Worm (Caenorhabditis elegans) whole organism, L1 larva: Measurements from ENCODE around the gene acl-6.

Experiments used
- C34B4.2 ChIP-seq: sonication (generic microtip); optimal IDR thresholded peaks from 2 replicates; lab custom pipeline; 2017; ENCODE audit warnings: mild to moderate bottlenecking, missing genetic modification characterization, missing compliant biosample characterization
- Y116A8C.19 ChIP-seq: sonication (generic microtip); optimal IDR thresholded peaks from 2 replicates; lab custom pipeline; 2016; ENCODE audit warnings: missing compliant biosample characterization, missing genetic modification characterization, borderline replicate concordance
- aha-1 ChIP-seq: fragments of 150-350 bp; optimal IDR thresholded peaks from 2 replicates; lab custom pipeline; 2014; ENCODE audit warnings: missing biosample characterization, missing genetic modification characterization
- alr-1 ChIP-seq: fragments of 200-800 bp; sonication (Bioruptor generic); optimal IDR thresholded peaks from 2 replicates; lab custom pipeline; 2018; ENCODE audit warnings: borderline replicate concordance, mild to moderate bottlenecking, missing genetic modification characterization, missing compliant biosample characterization
- aly-2 ChIP-seq: fragments of 150-350 bp; optimal IDR thresholded peaks from 2 replicates; lab custom pipeline; 2014; ENCODE audit warnings: missing biosample characterization, missing genetic modification characterization
- ama-1 ChIP-seq: fragments of 150-350 bp; optimal IDR thresholded peaks from 2 replicates; lab custom pipeline; 2014
- blmp-1 ChIP-seq: fragments of 150-350 bp; optimal IDR thresholded peaks from 2 replicates; lab custom pipeline; 2014; ENCODE audit warnings: missing biosample characterization, missing genetic modification characterization
- ceh-90 ChIP-seq: sonication (generic microtip); optimal IDR thresholded peaks from 2 replicates; lab custom pipeline; 2016; ENCODE audit warnings: missing genetic modification characterization, missing compliant biosample characterization
- dsc-1 ChIP-seq: sonication (generic microtip); optimal IDR thresholded peaks from 2 replicates; lab custom pipeline; 2016; ENCODE audit warnings: mild to moderate bottlenecking, missing genetic modification characterization, missing compliant biosample characterization
- efl-1 ChIP-seq, 4 experiments: fragments of 150-350 bp; optimal IDR thresholded peaks in 3 of 4; peaks in 1 of 4; 1 replicate in 1 of 4; 2 replicates in 3 of 4; lab custom pipeline; 2014; ENCODE audit warnings: missing biosample characterization in 2 of 4, missing genetic modification characterization in 2 of 4, missing genetic modification reagents in 2 of 4
- egl-13 ChIP-seq: sonication (generic microtip); optimal IDR thresholded peaks from 2 replicates; lab custom pipeline; 2016; ENCODE audit warnings: missing genotype, missing genetic modification reagents, missing genetic modification characterization, missing compliant biosample characterization
- elt-2 ChIP-seq: sonication (generic microtip); optimal IDR thresholded peaks from 2 replicates; lab custom pipeline; 2016; ENCODE audit warnings: missing genetic modification characterization, mild to moderate bottlenecking, inconsistent platforms, missing compliant biosample characterization, missing genetic modification reagents
- elt-3 ChIP-seq, 6 experiments: fragments of 150-350 bp in 1 of 6; sonication (generic microtip); optimal IDR thresholded peaks; 2 replicates each; lab custom pipeline; 2017 to 2018; ENCODE audit warnings: missing biosample characterization in 6 of 6, missing genetic modification characterization in 6 of 6, inconsistent platforms in 1 of 6
- ets-5 ChIP-seq: fragments of 200-800 bp; sonication (Bioruptor generic); IDR thresholded peaks from 2 replicates; pipeline ENCODE4 v1.3.6; 2022; ENCODE audit warnings: missing genetic modification characterization, missing compliant biosample characterization
- fkh-4 ChIP-seq: sonication (generic microtip); optimal IDR thresholded peaks from 2 replicates; lab custom pipeline; 2016; ENCODE audit warnings: missing compliant biosample characterization, missing genetic modification characterization, borderline replicate concordance
- hlh-4 ChIP-seq: sonication (generic microtip); optimal IDR thresholded peaks from 2 replicates; lab custom pipeline; 2016; ENCODE audit warnings: mild to moderate bottlenecking, missing genetic modification characterization, missing compliant biosample characterization
- hpl-2 ChIP-seq: fragments of 150-350 bp; optimal IDR thresholded peaks from 2 replicates; lab custom pipeline; 2014; ENCODE audit warnings: missing biosample characterization, missing genetic modification reagents, missing genetic modification characterization
- lin-14 ChIP-seq: fragments of 200-800 bp; sonication (Bioruptor generic); optimal IDR thresholded peaks from 2 replicates; lab custom pipeline; 2018; ENCODE audit warnings: mild to moderate bottlenecking, missing genetic modification characterization, moderate library complexity, missing compliant biosample characterization
- lin-35 ChIP-seq, 2 experiments: fragments of 150-350 bp; optimal IDR thresholded peaks; 2 replicates each; lab custom pipeline; 2014; ENCODE audit warnings: missing biosample characterization in 2 of 2, missing genetic modification characterization in 2 of 2, missing genetic modification reagents in 2 of 2
- lsy-2 ChIP-seq, 2 experiments: fragments of 150-350 bp; optimal IDR thresholded peaks; 2 replicates each; lab custom pipeline; 2014; ENCODE audit warnings: missing biosample characterization in 2 of 2, missing genetic modification characterization in 2 of 2
- mdl-1 ChIP-seq, 2 experiments: fragments of 150-350 bp; optimal IDR thresholded peaks; 2 replicates each; lab custom pipeline; 2014 to 2017; ENCODE audit warnings: missing biosample characterization in 2 of 2, missing genetic modification characterization in 2 of 2, inconsistent platforms in 1 of 2
- nhr-12 ChIP-seq: sonication (generic microtip); optimal IDR thresholded peaks from 2 replicates; lab custom pipeline; 2017; ENCODE audit warnings: missing biosample characterization, missing genetic modification characterization
- nhr-19 ChIP-seq: fragments of 200-800 bp; sonication (Bioruptor generic); conservative IDR thresholded peaks from 2 replicates; pipeline ENCODE4 v1.3.6; 2022; ENCODE audit warnings: missing genetic modification characterization, missing compliant biosample characterization
- nhr-20 ChIP-seq: sonication (generic microtip); optimal IDR thresholded peaks from 2 replicates; lab custom pipeline; 2016; ENCODE audit warnings: mild to moderate bottlenecking, missing genetic modification characterization, missing compliant biosample characterization
- nhr-28 ChIP-seq: fragments of 150-350 bp; optimal IDR thresholded peaks from 2 replicates; lab custom pipeline; 2014; ENCODE audit warnings: missing biosample characterization, missing genetic modification characterization
- nhr-47 ChIP-seq: sonication (generic microtip); optimal IDR thresholded peaks from 2 replicates; lab custom pipeline; 2016; ENCODE audit warnings: mild to moderate bottlenecking, missing genetic modification characterization, moderate library complexity, missing compliant biosample characterization
- nhr-71 ChIP-seq: sonication (generic microtip); optimal IDR thresholded peaks from 2 replicates; lab custom pipeline; 2016; ENCODE audit warnings: mild to moderate bottlenecking, missing genetic modification characterization, moderate library complexity, missing compliant biosample characterization
- nhr-76 ChIP-seq: sonication (generic microtip); optimal IDR thresholded peaks from 2 replicates; lab custom pipeline; 2017; ENCODE audit warnings: missing biosample characterization, missing genetic modification characterization
- nhr-85 ChIP-seq: sonication (generic microtip); peaks from one replicate; lab custom pipeline; 2016; ENCODE audit warnings: missing genetic modification characterization, inconsistent platforms, missing compliant biosample characterization
- nhr-90 ChIP-seq: sonication (generic microtip); optimal IDR thresholded peaks from 2 replicates; lab custom pipeline; 2016; ENCODE audit warnings: mild to moderate bottlenecking, missing genetic modification characterization, missing compliant biosample characterization; ENCODE audit not compliant: poor library complexity
- pqm-1 ChIP-seq: sonication (generic microtip); optimal IDR thresholded peaks from 3 replicates; lab custom pipeline; 2017; ENCODE audit warnings: missing biosample characterization, missing genetic modification characterization
- sup-37 ChIP-seq: fragments of 200-800 bp; sonication (Bioruptor generic); optimal IDR thresholded peaks from 2 replicates; lab custom pipeline; 2018; ENCODE audit warnings: mild to moderate bottlenecking, missing genetic modification characterization, missing compliant biosample characterization
- tbx-2 ChIP-seq: sonication (generic microtip); optimal IDR thresholded peaks from 2 replicates; lab custom pipeline; 2016; ENCODE audit warnings: missing genetic modification characterization, missing compliant biosample characterization
- tlp-1 ChIP-seq: fragments of 150-350 bp; optimal IDR thresholded peaks from 2 replicates; lab custom pipeline; 2014; ENCODE audit warnings: missing biosample characterization, missing genetic modification characterization
- unc-130 ChIP-seq: fragments of 150-350 bp; optimal IDR thresholded peaks from 2 replicates; lab custom pipeline; 2017; ENCODE audit warnings: missing biosample characterization, missing genetic modification characterization, inconsistent platforms
- unc-98 ChIP-seq: fragments of 200-800 bp; sonication (Bioruptor generic); IDR thresholded peaks from 2 replicates; pipeline ENCODE4 v1.3.6; 2022; ENCODE audit warnings: missing genetic modification characterization, missing compliant biosample characterization
- xbp-1 ChIP-seq: sonication (generic microtip); optimal IDR thresholded peaks from 2 replicates; lab custom pipeline; 2016; ENCODE audit warnings: missing genetic modification characterization, missing compliant biosample characterization
- zip-4 ChIP-seq: fragments of 200-800 bp; sonication (Bioruptor generic); optimal IDR thresholded peaks from 2 replicates; lab custom pipeline; 2018; ENCODE audit warnings: mild to moderate bottlenecking, missing genetic modification characterization, moderate library complexity, missing compliant biosample characterization
- ztf-11 ChIP-seq, 2 experiments: sonication (generic microtip); optimal IDR thresholded peaks; 2 replicates each; lab custom pipeline; 2016 to 2017; ENCODE audit warnings: missing genetic modification characterization in 2 of 2, missing biosample characterization in 1 of 2, missing compliant biosample characterization in 1 of 2
- ztf-4 ChIP-seq: fragments of 150-350 bp; optimal IDR thresholded peaks from 2 replicates; lab custom pipeline; 2014; ENCODE audit warnings: missing biosample characterization, missing genetic modification characterization

Gene acl-6

ce11 chrV:5425008-5425407 lies 8.2 kb upstream of the acl-6 start (continued):
- TF ChIP-seq mdl-1 (tag; optimal IDR thresholded peaks at IDR 0.05; lab: Kevin White, UChicago): peak in 1 of 2 experiments; percentile 78
- TF ChIP-seq nhr-19 (GFP tag; lab: Robert Waterston, UW): peak; percentile 43
- TF ChIP-seq ama-1 (lab: Kevin White, UChicago): no peak
- TF ChIP-seq efl-1 (optimal IDR thresholded peaks at IDR 0.05; lab: Kevin White, UChicago): peak in 1 of 2 experiments; percentile 5
- peak in 1 of 2 experiments; percentile 73 for TF ChIP-seq efl-1 (GFP tag; optimal IDR thresholded peaks at IDR 0.05 in 1 of 2; lab: Kevin White, UChicago)
- TF ChIP-seq ets-5: no peak
- TF ChIP-seq elt-3 (tag; optimal IDR thresholded peaks at IDR 0.05; lab: Kevin White, UChicago): peak; percentile 62 to 96 (median 86)
- no peak for TF ChIP-seq hpl-2 (GFP tag; lab: Kevin White, UChicago)
- no peak for TF ChIP-seq xbp-1 (tag; lab: Kevin White, UChicago)

- no peak for TF ChIP-seq egl-13 (tag; lab: Kevin White, UChicago)
- no peak for TF ChIP-seq ztf-4
- peak; percentile 15 for TF ChIP-seq nhr-71
- no peak for TF ChIP-seq elt-2 (tag; lab: Kevin White, UChicago)
- TF ChIP-seq lin-14: peak; percentile 37
- TF ChIP-seq hpl-2 (GFP tag; lab: Kevin White, UChicago): no peak
- TF ChIP-seq blmp-1 (tag; lab: Kevin White, UChicago): no peak
- TF ChIP-seq aly-2 (tag; lab: Kevin White, UChicago): no peak
- no peak for TF ChIP-seq dsc-1 (tag; lab: Kevin White, UChicago)
- no peak for TF ChIP-seq nhr-12 (tag; lab: Kevin White, UChicago)
- TF ChIP-seq nhr-85: peak; percentile 85
- TF ChIP-seq nhr-47 (tag; lab: Kevin White, UChicago): no peak
- TF ChIP-seq nhr-20: no peak
- TF ChIP-seq nhr-90 (tag; lab: Kevin White, UChicago): no peak
- TF ChIP-seq efl-1 (optimal IDR thresholded peaks at IDR 0.05; lab: Kevin White, UChicago): no peak
- TF ChIP-seq efl-1 (GFP tag; optimal IDR thresholded peaks at IDR 0.05 in 1 of 2; lab: Kevin White, UChicago): peak in 1 of 2 experiments; percentile 49
- TF ChIP-seq lsy-2 (tag; optimal IDR thresholded peaks at IDR 0.05; lab: Kevin White, UChicago): no peak
Observed at ce11 chrV:5426337-5426736, 6.8 kb upstream of the acl-6 start.

ce11 chrV:5427860-5428259 lies 5.3 kb upstream of the acl-6 start, which contains the start of gene rhr-1:
rhr-1 (plus strand) TSS chrV:5428160.
- TF ChIP-seq hlh-4 (tag; lab: Kevin White, UChicago) (no peak), nhr-76 (tag; lab: Kevin White, UChicago) (no peak), ztf-4 (no peak), lin-35 (GFP tag; optimal IDR thresholded peaks at IDR 0.05; lab: Kevin White, UChicago) (no peak), aly-2 (tag; lab: Kevin White, UChicago) (no peak), pqm-1 (no peak), unc-98 (no peak), ztf-11 (tag; optimal IDR thresholded peaks at IDR 0.05; lab: Kevin White, UChicago) (no peak), elt-2 (tag; lab: Kevin White, UChicago) (no peak), tlp-1 (no peak), alr-1 (tag; lab: Kevin White, UChicago) (no peak), zip-4 (GFP tag; lab: Kevin White, UChicago) (no peak), tbx-2 (tag; lab: Kevin White, UChicago) (no peak), unc-130 (no peak), blmp-1 (tag; lab: Kevin White, UChicago) (no peak), fkh-4 (no peak), egl-13 (tag; lab: Kevin White, UChicago) (no peak), hpl-2 (GFP tag; lab: Kevin White, UChicago) (no peak), mdl-1 (tag; optimal IDR thresholded peaks at IDR 0.05; lab: Kevin White, UChicago) (no peak)

ce11 chrV:5432499-5432898 lies 687 bp upstream of the acl-6 start, which contains the start of gene F08F3.8:
F08F3.8 (minus strand) TSS chrV:5432599.
- TF ChIP-seq aha-1 (tag; lab: Kevin White, UChicago) (no peak), C34B4.2 (no peak), sup-37 (GFP tag; lab: Kevin White, UChicago) (no peak), nhr-28 (tag; lab: Kevin White, UChicago) (no peak), Y116A8C.19 (tag; lab: Kevin White, UChicago) (no peak), ceh-90 (tag; lab: Kevin White, UChicago) (no peak), ama-1 (lab: Kevin White, UChicago) (no peak)
